Worm (Caenorhabditis elegans) whole organism, late embryonic: ENCODE measurements around the gene F40G9.17.

Experiments used
- gmeb-2 ChIP-seq: sonication (generic microtip); optimal IDR thresholded peaks from 2 replicates; lab custom pipeline; 2016; ENCODE audit warnings: missing genetic modification characterization, inconsistent platforms, missing compliant biosample characterization
- nfya-1 ChIP-seq: sonication (generic microtip); optimal IDR thresholded peaks from 2 replicates; lab custom pipeline; 2017; ENCODE audit warnings: missing genetic modification characterization, mild to moderate bottlenecking, missing compliant biosample characterization, antibody characterized with exemption, moderate library complexity
- rnt-1 ChIP-seq: sonication (generic microtip); optimal IDR thresholded peaks from 2 replicates; lab custom pipeline; 2016; ENCODE audit warnings: missing genetic modification characterization, missing compliant biosample characterization
- tbx-2 ChIP-seq: sonication (generic microtip); optimal IDR thresholded peaks from 2 replicates; lab custom pipeline; 2016; ENCODE audit warnings: missing genetic modification characterization, missing compliant biosample characterization

- TF ChIP-seq nfya-1 (no peak), tbx-2 (no peak), rnt-1 (no peak), gmeb-2 (no peak)
Measured at ce11 chrIII:211387-211786, 17.1 kb downstream of the F40G9.17 start.
